Worm (Caenorhabditis elegans) whole organism, mixed stage, embryonic: ENCODE results near the gene F08D12.3.
A peak's percentile ranks its signal among the peaks of the same experiment; 100 is the strongest.

ENCODE experiments used
- bed-3 ChIP-seq: fragments of 200-800 bp; sonication (Bioruptor generic); optimal IDR thresholded peaks from 3 replicates; lab custom pipeline; 2018; ENCODE audit warnings: mild to moderate bottlenecking, missing genetic modification characterization, moderate library complexity, missing compliant biosample characterization
- blmp-1 ChIP-seq: fragments of 150-350 bp; optimal IDR thresholded peaks from 2 replicates; lab custom pipeline; 2014; ENCODE audit warnings: missing biosample characterization, missing genetic modification characterization
- ceh-39 ChIP-seq: fragments of 150-350 bp; optimal IDR thresholded peaks from 2 replicates; lab custom pipeline; 2014; ENCODE audit warnings: missing biosample characterization, missing genetic modification characterization
- ceh-43 ChIP-seq: fragments of 200-800 bp; sonication (Bioruptor generic); optimal IDR thresholded peaks from 2 replicates; lab custom pipeline; 2018; ENCODE audit warnings: mild to moderate bottlenecking, missing genetic modification characterization, moderate library complexity, missing compliant biosample characterization
- ceh-83 ChIP-seq: fragments of 200-800 bp; sonication (Bioruptor generic); optimal IDR thresholded peaks from 2 replicates; lab custom pipeline; 2018; ENCODE audit warnings: mild to moderate bottlenecking, missing genetic modification characterization, missing compliant biosample characterization
- ces-1 ChIP-seq: fragments of 150-350 bp; optimal IDR thresholded peaks from 2 replicates; lab custom pipeline; 2014; ENCODE audit warnings: missing biosample characterization, missing genetic modification reagents, missing genetic modification characterization
- cnd-1 ChIP-seq: fragments of 200-800 bp; sonication (Bioruptor generic); optimal IDR thresholded peaks from 2 replicates; lab custom pipeline; 2018; ENCODE audit warnings: mild to moderate bottlenecking, missing genetic modification characterization, missing compliant biosample characterization
- drap-1 ChIP-seq: fragments of 200-800 bp; sonication (Bioruptor generic); optimal IDR thresholded peaks from 3 replicates; lab custom pipeline; 2018; ENCODE audit warnings: mild to moderate bottlenecking, missing genetic modification characterization, missing compliant biosample characterization
- elt-1 ChIP-seq: sonication (generic microtip); optimal IDR thresholded peaks from 2 replicates; lab custom pipeline; 2017; ENCODE audit warnings: missing genetic modification characterization, mild to moderate bottlenecking, missing compliant biosample characterization, antibody characterized with exemption, moderate library complexity, borderline replicate concordance; ENCODE audit not compliant: insufficient read depth
- elt-3 ChIP-seq: fragments of 150-350 bp; optimal IDR thresholded peaks from 2 replicates; lab custom pipeline; 2014; ENCODE audit warnings: missing biosample characterization, missing genetic modification characterization
- flh-1 ChIP-seq: fragments of 200-800 bp; sonication (Bioruptor generic); optimal IDR thresholded peaks from 2 replicates; lab custom pipeline; 2018; ENCODE audit warnings: mild to moderate bottlenecking, missing genetic modification characterization, moderate library complexity, missing compliant biosample characterization
- ham-2 ChIP-seq: fragments of 200-800 bp; sonication (Bioruptor generic); optimal IDR thresholded peaks from 2 replicates; lab custom pipeline; 2018; ENCODE audit warnings: mild to moderate bottlenecking, missing genetic modification characterization, missing compliant biosample characterization
- hlh-1 ChIP-seq: fragments of 150-350 bp; optimal IDR thresholded peaks from 2 replicates; lab custom pipeline; 2014; ENCODE audit warnings: missing biosample characterization, missing genetic modification reagents, missing genetic modification characterization
- lin-13 ChIP-seq: fragments of 150-350 bp; optimal IDR thresholded peaks from 2 replicates; lab custom pipeline; 2014; ENCODE audit warnings: missing biosample characterization, missing genetic modification characterization
- lin-32 ChIP-seq: fragments of 200-800 bp; sonication (Bioruptor generic); optimal IDR thresholded peaks from 2 replicates; lab custom pipeline; 2018; ENCODE audit warnings: mild to moderate bottlenecking, missing genetic modification characterization, missing compliant biosample characterization
- lsy-2 ChIP-seq: fragments of 150-350 bp; optimal IDR thresholded peaks from 2 replicates; lab custom pipeline; 2014; ENCODE audit warnings: missing biosample characterization, missing genetic modification characterization
- mab-5 ChIP-seq: fragments of 150-350 bp; optimal IDR thresholded peaks from 2 replicates; lab custom pipeline; 2014; ENCODE audit warnings: missing biosample characterization, missing genetic modification characterization
- mep-1 ChIP-seq: fragments of 150-350 bp; optimal IDR thresholded peaks from 2 replicates; lab custom pipeline; 2017; ENCODE audit warnings: missing biosample characterization, missing genetic modification reagents, missing genetic modification characterization, inconsistent platforms
- mls-2 ChIP-seq: sonication (generic microtip); optimal IDR thresholded peaks from 2 replicates; lab custom pipeline; 2016; ENCODE audit warnings: mild to moderate bottlenecking, missing genetic modification characterization, moderate library complexity, missing compliant biosample characterization
- nhr-12 ChIP-seq: fragments of 150-350 bp; optimal IDR thresholded peaks from 2 replicates; lab custom pipeline; 2014; ENCODE audit warnings: missing biosample characterization, missing genetic modification characterization
- nhr-2 ChIP-seq: fragments of 150-350 bp; optimal IDR thresholded peaks from 2 replicates; lab custom pipeline; 2014; ENCODE audit warnings: missing biosample characterization, missing genetic modification characterization
- nhr-237 ChIP-seq: fragments of 150-350 bp; optimal IDR thresholded peaks from 2 replicates; lab custom pipeline; 2014; ENCODE audit warnings: missing biosample characterization, missing genetic modification characterization
- nhr-76 ChIP-seq: sonication (generic microtip); optimal IDR thresholded peaks from 2 replicates; lab custom pipeline; 2017; ENCODE audit warnings: missing biosample characterization, missing genetic modification characterization
- pha-4 ChIP-seq: fragments of 150-350 bp; optimal IDR thresholded peaks from 2 replicates; lab custom pipeline; 2018; ENCODE audit warnings: missing biosample characterization, missing genetic modification reagents, missing genetic modification characterization
- sem-2 ChIP-seq: fragments of 200-800 bp; sonication (Bioruptor generic); optimal IDR thresholded peaks from 2 replicates; lab custom pipeline; 2018; ENCODE audit warnings: mild to moderate bottlenecking, missing genetic modification characterization, missing compliant biosample characterization
- snpc-4 ChIP-seq: fragments of 150-350 bp; optimal IDR thresholded peaks from 2 replicates; lab custom pipeline; 2014; ENCODE audit warnings: missing biosample characterization, missing genetic modification characterization
- sptf-1 ChIP-seq: sonication (generic microtip); optimal IDR thresholded peaks from 2 replicates; lab custom pipeline; 2017; ENCODE audit warnings: mild to moderate bottlenecking, missing genetic modification characterization, moderate library complexity, missing compliant biosample characterization
- unc-120 ChIP-seq: sonication (generic microtip); optimal IDR thresholded peaks from 2 replicates; lab custom pipeline; 2017; ENCODE audit warnings: missing genetic modification characterization, missing compliant biosample characterization; ENCODE audit not compliant: poor library complexity, severe bottlenecking
- unc-39 ChIP-seq: fragments of 150-350 bp; optimal IDR thresholded peaks from 2 replicates; lab custom pipeline; 2014; ENCODE audit warnings: missing biosample characterization, missing genetic modification characterization
- unc-62 ChIP-seq: fragments of 150-350 bp; optimal IDR thresholded peaks from 2 replicates; lab custom pipeline; 2014; ENCODE audit warnings: missing biosample characterization, missing genetic modification reagents, missing genetic modification characterization
- zip-8 ChIP-seq: fragments of 150-350 bp; optimal IDR thresholded peaks from 2 replicates; lab custom pipeline; 2014; ENCODE audit warnings: missing biosample characterization, missing genetic modification characterization
- ztf-11 ChIP-seq: fragments of 150-350 bp; optimal IDR thresholded peaks from 2 replicates; lab custom pipeline; 2014; ENCODE audit warnings: missing biosample characterization, missing genetic modification characterization

The F08D12.3 gene

DNA sequence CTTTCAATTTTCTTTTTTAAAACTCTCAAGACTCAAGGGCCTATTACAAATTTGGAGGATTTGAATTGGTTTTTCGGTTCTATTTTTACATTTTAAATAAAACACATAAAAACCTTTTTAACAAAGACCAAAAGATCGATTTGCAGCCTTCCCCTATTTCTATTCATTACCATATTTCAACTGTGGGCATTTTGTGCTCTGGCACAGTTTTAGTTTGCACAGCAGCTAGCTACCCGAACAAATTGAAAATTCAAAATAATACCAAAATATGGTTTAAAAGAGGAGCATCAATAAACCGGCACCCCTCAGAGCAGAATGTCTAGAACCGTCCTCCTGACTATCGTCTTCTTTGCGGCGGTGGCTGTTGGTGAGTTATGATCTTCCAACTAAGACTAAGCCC, 2.0 kb downstream of the F08D12.3 start, which contains the start of gene F08D12.2:
TSS of gene F08D12.2 (plus strand) at position 301 of the 400 bp plus-strand sequence.
- no peak for TF ChIP-seq mep-1 (tag; lab: Kevin White, UChicago)
- TF ChIP-seq lin-13 (tag; lab: Kevin White, UChicago), result no peak
- TF ChIP-seq flh-1 (GFP tag; lab: Kevin White, UChicago), result no peak
- no peak for TF ChIP-seq nhr-2 (tag; lab: Kevin White, UChicago)
- no peak for TF ChIP-seq mls-2 (tag; lab: Kevin White, UChicago)
- TF ChIP-seq sem-2 (GFP tag; lab: Kevin White, UChicago), result no peak
- TF ChIP-seq zip-8 (tag; lab: Kevin White, UChicago), result no peak
- TF ChIP-seq ham-2, result no peak
- TF ChIP-seq unc-62, result no peak
- no peak for TF ChIP-seq ceh-43 (GFP tag; lab: Kevin White, UChicago)
- TF ChIP-seq nhr-76 (tag; lab: Kevin White, UChicago), result no peak
- no peak for TF ChIP-seq lin-32 (GFP tag; lab: Kevin White, UChicago)
- TF ChIP-seq nhr-237, result no peak
- no peak for TF ChIP-seq hlh-1 (tag; lab: Kevin White, UChicago)
- no peak for TF ChIP-seq elt-1 (tag; lab: Kevin White, UChicago)
- TF ChIP-seq unc-120 (tag; lab: Kevin White, UChicago), result no peak
- no peak for TF ChIP-seq ces-1 (GFP tag; lab: Kevin White, UChicago)
- TF ChIP-seq, all 35 proteins: peak for 0

- TF ChIP-seq ham-2 (no peak), ceh-39 (tag; lab: Kevin White, UChicago) (no peak), nhr-12 (tag; lab: Kevin White, UChicago) (no peak), drap-1 (GFP tag; lab: Kevin White, UChicago) (no peak), lin-32 (GFP tag; lab: Kevin White, UChicago) (no peak), zip-8 (tag; lab: Kevin White, UChicago) (no peak), pha-4 (tag; lab: Kevin White, UChicago) (no peak)
Observed at ce11 chrII:2783380-2783779, 4.0 kb downstream of the F08D12.3 start.

DNA sequence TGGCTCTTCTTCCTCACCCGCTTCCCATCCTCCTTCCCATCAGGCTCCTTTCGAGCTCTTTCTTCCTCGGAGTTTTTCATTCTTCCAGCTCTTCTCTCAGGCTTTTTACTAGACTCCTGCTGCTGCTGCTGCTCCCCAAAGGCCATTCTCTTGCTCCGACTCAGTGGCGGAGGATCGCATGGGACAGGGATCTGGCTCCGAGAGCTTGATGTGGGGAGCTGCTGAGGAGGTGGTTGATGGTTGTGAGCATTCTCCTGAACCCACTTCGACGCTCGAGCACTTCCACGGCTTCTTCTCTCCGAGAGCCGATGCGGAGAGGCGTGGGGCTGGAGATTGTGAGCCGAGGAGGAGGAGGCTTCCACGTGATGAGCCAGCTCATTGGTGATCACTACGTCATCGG, 6.4 kb downstream of the F08D12.3 start:
- TF ChIP-seq mab-5 (tag; lab: Kevin White, UChicago) (no peak), mls-2 (tag; lab: Kevin White, UChicago) (no peak), ces-1 (GFP tag; lab: Kevin White, UChicago) (no peak), sptf-1 (tag; lab: Kevin White, UChicago) (no peak), unc-39 (tag; lab: Kevin White, UChicago) (no peak), nhr-76 (tag; lab: Kevin White, UChicago) (no peak), hlh-1 (tag; lab: Kevin White, UChicago) (no peak), zip-8 (tag; lab: Kevin White, UChicago) (no peak), ceh-39 (tag; lab: Kevin White, UChicago) (no peak), nhr-12 (tag; lab: Kevin White, UChicago) (no peak), snpc-4 (tag; lab: Kevin White, UChicago) (no peak), ham-2 (no peak), unc-120 (tag; lab: Kevin White, UChicago) (no peak), ceh-83 (GFP tag; lab: Kevin White, UChicago) (no peak), blmp-1 (tag; lab: Kevin White, UChicago) (no peak), unc-62 (no peak), lin-32 (GFP tag; lab: Kevin White, UChicago) (no peak), pha-4 (tag; lab: Kevin White, UChicago) (no peak)

- TF ChIP-seq unc-120 (tag; lab: Kevin White, UChicago), result peak; percentile 7
- TF ChIP-seq pha-4 (tag; lab: Kevin White, UChicago), result peak; percentile 45
- TF ChIP-seq sem-2 (GFP tag; lab: Kevin White, UChicago), result no peak
- peak; percentile 10 for TF ChIP-seq lsy-2 (tag; lab: Kevin White, UChicago)
Observed at ce11 chrII:2787031-2787512, 7.7 kb downstream of the F08D12.3 start, which contains the start of the genes F08D12.12 and srpa-72. TSS of gene F08D12.12 (minus strand) at chrII:2787081. TSS of gene srpa-72 (plus strand) at chrII:2787481.

ce11 chrII:2787849-2788248, 8.5 kb downstream of the F08D12.3 start:
- no peak for TF ChIP-seq unc-120 (tag; lab: Kevin White, UChicago)
- no peak for TF ChIP-seq snpc-4 (tag; lab: Kevin White, UChicago)
- no peak for TF ChIP-seq mls-2 (tag; lab: Kevin White, UChicago)
- no peak for TF ChIP-seq sptf-1 (tag; lab: Kevin White, UChicago)
- TF ChIP-seq unc-39 (tag; lab: Kevin White, UChicago), result no peak
- no peak for TF ChIP-seq ceh-43 (GFP tag; lab: Kevin White, UChicago)
- no peak for TF ChIP-seq elt-1 (tag; lab: Kevin White, UChicago)
- TF ChIP-seq lin-32 (GFP tag; lab: Kevin White, UChicago), result no peak
- no peak for TF ChIP-seq ztf-11 (tag; lab: Kevin White, UChicago)
- no peak for TF ChIP-seq ceh-39 (tag; lab: Kevin White, UChicago)
- TF ChIP-seq zip-8 (tag; lab: Kevin White, UChicago), result no peak
- TF ChIP-seq blmp-1 (tag; lab: Kevin White, UChicago), result no peak
- TF ChIP-seq unc-62, result no peak
- TF ChIP-seq bed-3 (GFP tag; lab: Kevin White, UChicago), result no peak
- no peak for TF ChIP-seq elt-3 (tag; lab: Kevin White, UChicago)
- TF ChIP-seq pha-4 (tag; lab: Kevin White, UChicago), result no peak
- no peak for TF ChIP-seq cnd-1
